Fruit fly (Drosophila melanogaster) whole organism, pupa: ENCODE data around the gene CG31391.

ENCODE experiments used
- CG12605 ChIP-seq: fragments of 200-800 bp; sonication (Bioruptor generic); IDR thresholded peaks from 2 replicates; pipeline ENCODE4 v1.3.6; 2022; ENCODE audit warnings: missing biosample characterization, missing genetic modification characterization
- CG14655 ChIP-seq: fragments of 200-800 bp; sonication (Bioruptor generic); optimal IDR thresholded peaks from 3 replicates; lab custom pipeline; 2017; ENCODE audit warnings: mild to moderate bottlenecking, missing biosample characterization, missing genetic modification reagents, missing genetic modification characterization
- CG17806 ChIP-seq: fragments of 200-800 bp; sonication (Bioruptor generic); optimal IDR thresholded peaks from 2 replicates; lab custom pipeline; 2018; ENCODE audit warnings: missing biosample characterization, mild to moderate bottlenecking, missing genetic modification characterization, moderate library complexity
- CG34367 ChIP-seq: fragments of 200-800 bp; sonication (Bioruptor generic); optimal IDR thresholded peaks from 2 replicates; lab custom pipeline; 2018; ENCODE audit warnings: missing biosample characterization, mild to moderate bottlenecking, missing genetic modification characterization
- CG4496 ChIP-seq: fragments of 200-800 bp; sonication (Bioruptor generic); IDR thresholded peaks from 3 replicates; pipeline ENCODE4 v1.3.6; 2022; ENCODE audit warnings: missing biosample characterization, missing genetic modification characterization
- CG8301 ChIP-seq: fragments of 200-800 bp; sonication (Bioruptor generic); optimal IDR thresholded peaks from 2 replicates; lab custom pipeline; 2018; ENCODE audit warnings: missing biosample characterization, mild to moderate bottlenecking, missing genetic modification characterization
- CG9948 ChIP-seq: fragments of 200-800 bp; sonication (Bioruptor generic); optimal IDR thresholded peaks from 2 replicates; lab custom pipeline; 2018; ENCODE audit warnings: missing biosample characterization, mild to moderate bottlenecking, missing genetic modification characterization, moderate library complexity
- EcR ChIP-seq: fragments of 200-800 bp; sonication (Bioruptor generic); optimal IDR thresholded peaks from 3 replicates; lab custom pipeline; 2019; ENCODE audit warnings: missing biosample characterization, missing genetic modification characterization, mild to moderate bottlenecking, moderate library complexity, missing genetic modification reagents
- Ets98B ChIP-seq: fragments of 200-800 bp; sonication (Bioruptor generic); IDR thresholded peaks from 2 replicates; pipeline ENCODE4 v1.3.6; 2022; ENCODE audit warnings: missing biosample characterization, missing genetic modification characterization
- Pif1A ChIP-seq: fragments of 200-800 bp; sonication (Bioruptor generic); optimal IDR thresholded peaks from 3 replicates; lab custom pipeline; 2016; ENCODE audit warnings: missing biosample characterization, missing genetic modification characterization
- Pif1B ChIP-seq: fragments of 200-800 bp; sonication (Bioruptor generic); optimal IDR thresholded peaks from 3 replicates; lab custom pipeline; 2016; ENCODE audit warnings: missing biosample characterization, missing genetic modification characterization
- Snoo ChIP-seq: fragments of 200-800 bp; sonication (Bioruptor generic); optimal IDR thresholded peaks from 3 replicates; lab custom pipeline; 2017; ENCODE audit warnings: missing biosample characterization, mild to moderate bottlenecking, missing genetic modification characterization, inconsistent platforms
- fd96Ca ChIP-seq: fragments of 200-800 bp; sonication (Bioruptor generic); IDR thresholded peaks from 3 replicates; pipeline ENCODE4 v1.3.6; 2022; ENCODE audit warnings: missing biosample characterization, missing genetic modification characterization
- gl ChIP-seq: fragments of 200-800 bp; sonication (Bioruptor generic); optimal IDR thresholded peaks from 2 replicates; lab custom pipeline; 2018; ENCODE audit warnings: missing biosample characterization, mild to moderate bottlenecking, missing genetic modification characterization

DNA sequence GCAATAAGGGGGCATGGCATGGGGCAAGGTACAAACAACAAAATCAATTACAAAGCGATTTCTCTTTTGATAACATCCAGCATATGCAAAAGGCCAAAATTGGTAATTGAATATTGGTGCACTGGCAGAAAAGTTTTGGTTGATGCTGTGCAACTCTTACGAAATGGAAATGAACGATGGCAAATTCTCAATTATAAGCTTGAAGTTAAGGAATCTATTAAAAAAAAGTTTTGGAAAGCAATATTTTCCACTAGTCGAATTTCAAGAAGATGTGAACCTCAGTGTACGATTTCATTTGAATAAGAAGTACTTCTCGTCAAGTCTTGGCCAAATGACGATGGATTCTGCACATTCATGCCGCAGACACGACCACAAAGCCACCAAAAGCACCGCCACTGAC lies 48.9 kb downstream of the CG31391 start:
- TF ChIP-seq CG4496 (GFP tag; lab: Robert Waterston, UW) = no peak
- TF ChIP-seq CG17806 (tag; lab: Kevin White, UChicago) = peak; percentile 39
- no peak for TF ChIP-seq gl
- no peak for TF ChIP-seq CG12605 (GFP tag; lab: Robert Waterston, UW)
- no peak for TF ChIP-seq CG9948 (tag; lab: Kevin White, UChicago)
- TF ChIP-seq fd96Ca = no peak
- TF ChIP-seq CG34367 (tag; lab: Kevin White, UChicago) = no peak
- TF ChIP-seq Snoo = no peak
- no peak for TF ChIP-seq EcR
- no peak for TF ChIP-seq Pif1A
- peak; percentile 4 for TF ChIP-seq CG8301
- no peak for TF ChIP-seq Ets98B (GFP tag; lab: Robert Waterston, UW)
- TF ChIP-seq Pif1B = no peak
- TF ChIP-seq CG14655 (GFP tag; lab: Kevin White, UChicago) = peak; percentile 16
